Worm (Caenorhabditis elegans) whole organism, L2 larva: Measurements from ENCODE around the gene fbxa-170.
A peak's percentile ranks its signal among the peaks of the same experiment; 100 is the strongest.

Experiments used
- Y55F3AM.14 ChIP-seq: fragments of 200-800 bp; sonication (Bioruptor generic); optimal IDR thresholded peaks from 2 replicates; lab custom pipeline; 2018; ENCODE audit warnings: mild to moderate bottlenecking, missing genetic modification characterization, missing compliant biosample characterization
- ZK546.5 ChIP-seq: sonication (generic microtip); optimal IDR thresholded peaks from 2 replicates; lab custom pipeline; 2017; ENCODE audit warnings: missing biosample characterization, missing genetic modification characterization
- mdl-1 ChIP-seq, 2 experiments: fragments of 150-350 bp in 1 of 2; sonication (generic microtip) in 1 of 2; optimal IDR thresholded peaks; 2 replicates each; lab custom pipeline; 2017; ENCODE audit warnings: missing biosample characterization in 2 of 2, missing genetic modification characterization in 2 of 2
- nhr-6 ChIP-seq: fragments of 150-350 bp; optimal IDR thresholded peaks from 2 replicates; lab custom pipeline; 2014; ENCODE audit warnings: missing biosample characterization, missing genetic modification characterization
- ztf-4 ChIP-seq: fragments of 150-350 bp; optimal IDR thresholded peaks from 2 replicates; lab custom pipeline; 2014; ENCODE audit warnings: missing biosample characterization, missing genetic modification characterization

fbxa-170 gene

DNA sequence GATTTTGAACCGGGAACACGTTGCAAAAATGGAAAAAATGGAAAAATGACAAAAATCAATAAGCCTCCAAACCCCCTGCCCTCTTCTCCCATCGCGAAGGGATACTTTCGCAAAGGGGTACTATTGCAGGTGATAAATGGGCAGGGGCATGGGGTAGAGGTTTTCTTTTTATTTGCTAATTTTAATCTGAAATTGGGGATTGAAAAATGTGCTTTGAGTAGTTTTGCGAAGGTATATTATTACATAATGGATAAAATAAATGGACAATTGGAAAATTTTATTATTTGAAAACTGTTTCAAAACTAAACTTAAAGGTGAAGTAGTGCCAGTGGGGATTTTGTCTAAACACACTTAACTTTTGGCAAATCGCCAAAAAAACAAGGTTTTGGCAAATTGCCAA lies 50.9 kb downstream of the fbxa-170 start (continued):
- TF ChIP-seq mdl-1 (tag; optimal IDR thresholded peaks at IDR 0.05; lab: Kevin White, UChicago): peak; percentile 78 to 94
- peak; percentile 90 for TF ChIP-seq Y55F3AM.14 (GFP tag; lab: Kevin White, UChicago)
- TF ChIP-seq nhr-6 (tag; lab: Kevin White, UChicago): peak; percentile 96
- TF ChIP-seq ztf-4 (tag; lab: Kevin White, UChicago): peak; percentile 92
- TF ChIP-seq ZK546.5: peak; percentile 78
